Fruit fly (Drosophila melanogaster): ENCODE data around the gene CG1986.

The CG1986 gene

dm6 chrX:9878125-9878524 lies 32.8 kb downstream of the CG1986 start, which contains the start of gene CG1468:
Gene CG1468 (plus strand): TSS chrX:9878422.
- TF ChIP-seq Myc (optimal IDR thresholded peaks at IDR 0.05) (peak; percentile 17), sage (GFP tag; optimal IDR thresholded peaks at IDR 0.05) (no peak)

- no peak for TF ChIP-seq Vsx2 (GFP tag; optimal IDR thresholded peaks at IDR 0.05; ENCODE audit: partially characterized antibody)
- TF ChIP-seq ey (GFP tag; optimal IDR thresholded peaks at IDR 0.05): no peak
- TF ChIP-seq woc (GFP tag; optimal IDR thresholded peaks at IDR 0.05): no peak
- TF ChIP-seq OdsH (GFP tag; optimal IDR thresholded peaks at IDR 0.05): no peak
- no peak for TF ChIP-seq Hr83 (GFP tag; optimal IDR thresholded peaks at IDR 0.05; ENCODE audit: poor library complexity, severe bottlenecking)
- TF ChIP-seq lola (GFP tag; optimal IDR thresholded peaks at IDR 0.05): no peak
Observed at dm6 chrX:9877240-9877639, 33.7 kb downstream of the CG1986 start.

- TF ChIP-seq dmrt93B (GFP tag; optimal IDR thresholded peaks at IDR 0.05) (no peak), CG9705 (GFP tag; optimal IDR thresholded peaks at IDR 0.05) (no peak), ey (GFP tag; optimal IDR thresholded peaks at IDR 0.05) (peak; percentile 17), lola (GFP tag; optimal IDR thresholded peaks at IDR 0.05) (no peak), dsf (GFP tag; optimal IDR thresholded peaks at IDR 0.05; ENCODE audit: borderline replicate concordance) (no peak), Hr78 (GFP tag; optimal IDR thresholded peaks at IDR 0.05) (no peak), Hnf4 (GFP tag; optimal IDR thresholded peaks at IDR 0.05) (peak; percentile 9), psq (GFP tag; optimal IDR thresholded peaks at IDR 0.05) (no peak), Myc (optimal IDR thresholded peaks at IDR 0.05) (no peak), brk (GFP tag; optimal IDR thresholded peaks at IDR 0.05) (no peak), Dfd (GFP tag; optimal IDR thresholded peaks at IDR 0.05) (no peak), Abd-B (GFP tag; optimal IDR thresholded peaks at IDR 0.05) (no peak), pan (optimal IDR thresholded peaks at IDR 0.05) (no peak), Jra (GFP tag; optimal IDR thresholded peaks at IDR 0.05) (no peak), fru (GFP tag; optimal IDR thresholded peaks at IDR 0.05) (peak; percentile 20), h (GFP tag; optimal IDR thresholded peaks at IDR 0.05) (peak; percentile 26), Mio (GFP tag; optimal IDR thresholded peaks at IDR 0.05) (no peak), CrebA (GFP tag; optimal IDR thresholded peaks at IDR 0.05; ENCODE audit: borderline replicate concordance) (no peak), sage (GFP tag; optimal IDR thresholded peaks at IDR 0.05) (no peak), tai (GFP tag; optimal IDR thresholded peaks at IDR 0.05) (no peak), br (GFP tag; optimal IDR thresholded peaks at IDR 0.05) (peak; percentile 16), Vsx2 (GFP tag; optimal IDR thresholded peaks at IDR 0.05; ENCODE audit: partially characterized antibody) (no peak), woc (GFP tag; optimal IDR thresholded peaks at IDR 0.05) (no peak), N (GFP tag; optimal IDR thresholded peaks at IDR 0.05) (no peak), CG32264 (GFP tag; optimal IDR thresholded peaks at IDR 0.05) (no peak), OdsH (GFP tag; optimal IDR thresholded peaks at IDR 0.05) (peak; percentile 14), sv (GFP tag; optimal IDR thresholded peaks at IDR 0.05) (peak; percentile 18), rgr (GFP tag; optimal IDR thresholded peaks at IDR 0.05) (peak; percentile 20), Hr83 (GFP tag; optimal IDR thresholded peaks at IDR 0.05; ENCODE audit: poor library complexity, severe bottlenecking) (no peak), Dif (GFP tag; optimal IDR thresholded peaks at IDR 0.05; ENCODE audit: partially characterized antibody) (no peak), usp (GFP tag; optimal IDR thresholded peaks at IDR 0.05) (no peak), dl (GFP tag; optimal IDR thresholded peaks at IDR 0.05; ENCODE audit: insufficient read depth in 1 of 2, partially characterized antibody in 2 of 2) (no peak), HLH106 (tag; optimal IDR thresholded peaks at IDR 0.05) (peak; percentile 12), jim (GFP tag; optimal IDR thresholded peaks at IDR 0.05) (no peak), Sp1 (GFP tag; optimal IDR thresholded peaks at IDR 0.05) (no peak), foxo (GFP tag; optimal IDR thresholded peaks at IDR 0.05) (peak in 1 of 2 experiments; percentile 44)
Observed at dm6 chrX:9875948-9876853, 34.7 kb downstream of the CG1986 start, which contains the start of gene CG15247. Gene CG15247 (minus strand): TSS chrX:9876672.
